Fruit fly (Drosophila melanogaster): Measurements from ENCODE around the gene RFeSP.

Gene RFeSP

dm6 chr2L:1611122-1611521 is 2.8 kb downstream of the RFeSP start, which contains the start of the genes Rab3GAP1 and CG14352 (continued):
- peak; percentile 73 for TF ChIP-seq CG4328 (GFP tag; optimal IDR thresholded peaks at IDR 0.05)
- TF ChIP-seq Meics (GFP tag; optimal IDR thresholded peaks at IDR 0.05): peak; percentile 80
- TF ChIP-seq lola (GFP tag; optimal IDR thresholded peaks at IDR 0.05): peak in 1 of 3 experiments; percentile 85
- TF ChIP-seq CG1602 (GFP tag; optimal IDR thresholded peaks at IDR 0.05): peak; percentile 82
- TF ChIP-seq CG14441 (GFP tag; IDR thresholded peaks at IDR 0.05): peak; percentile 82
- TF ChIP-seq CG7556 (GFP tag; optimal IDR thresholded peaks at IDR 0.05): peak; percentile 80
- peak; percentile 77 for TF ChIP-seq danr (GFP tag; IDR thresholded peaks at IDR 0.05)
- TF ChIP-seq br (optimal IDR thresholded peaks at IDR 0.05): no peak
- TF ChIP-seq ems (GFP tag; optimal IDR thresholded peaks at IDR 0.05): peak; percentile 87
- 0 out of 3 replicates have a peak, but pooled peaks have one; percentile 52 for TF ChIP-seq CG6175 (GFP tag; IDR thresholded peaks at IDR 0.05)
- TF ChIP-seq Xrp1 (GFP tag; IDR thresholded peaks at IDR 0.05): peak; percentile 84
- TF ChIP-seq hbn (GFP tag; IDR thresholded peaks at IDR 0.05; ENCODE audit: partially characterized antibody): no peak; the same call in 1 of the 2 replicates
- peak; percentile 81 for TF ChIP-seq CG4854 (GFP tag; optimal IDR thresholded peaks at IDR 0.05)
- peak; percentile 63 for TF ChIP-seq CG31224 (GFP tag; IDR thresholded peaks at IDR 0.05)
- TF ChIP-seq BtbVII (GFP tag; optimal IDR thresholded peaks at IDR 0.05): peak; percentile 14
- peak; percentile 86 for TF ChIP-seq CG16815 (GFP tag; optimal IDR thresholded peaks at IDR 0.05)
- TF ChIP-seq Usf (GFP tag; optimal IDR thresholded peaks at IDR 0.05): peak; percentile 64
- TF ChIP-seq CG11456 (GFP tag; IDR thresholded peaks at IDR 0.05): peak; percentile 85
- TF ChIP-seq Dad (GFP tag; optimal IDR thresholded peaks at IDR 0.05): peak; percentile 50
- TF ChIP-seq CG17328 (GFP tag; IDR thresholded peaks at IDR 0.05): peak; percentile 83
- TF ChIP-seq Jarid2 (GFP tag; optimal IDR thresholded peaks at IDR 0.05): peak; percentile 5
- no peak for TF ChIP-seq nau (GFP tag; optimal IDR thresholded peaks at IDR 0.05)
- peak; percentile 71; the same call in 2 of the 3 replicates for TF ChIP-seq croc (GFP tag; conservative IDR thresholded peaks at IDR 0.05)
- TF ChIP-seq lmd (GFP tag; IDR thresholded peaks at IDR 0.05): peak; percentile 87
- TF ChIP-seq CG8478 (optimal IDR thresholded peaks at IDR 0.05): no peak
- TF ChIP-seq ro (GFP tag; IDR thresholded peaks at IDR 0.05): no peak
- TF ChIP-seq dati (GFP tag; IDR thresholded peaks at IDR 0.05): 0 out of 2 replicates have a peak, but pooled peaks have one; percentile 39
- peak; percentile 84 for TF ChIP-seq shn (GFP tag; optimal IDR thresholded peaks at IDR 0.05)
- TF ChIP-seq CG13424 (tag; optimal IDR thresholded peaks at IDR 0.05): peak; percentile 90
- TF ChIP-seq insv (GFP tag; optimal IDR thresholded peaks at IDR 0.05): peak in 1 of 2 experiments; percentile 46
- peak; percentile 83 to 90 for TF ChIP-seq Hr51 (GFP tag; optimal IDR thresholded peaks at IDR 0.05)
- peak; percentile 85 for TF ChIP-seq Gug (GFP tag; IDR thresholded peaks at IDR 0.05)
- TF ChIP-seq gcm2 (GFP tag; optimal IDR thresholded peaks at IDR 0.05): peak; percentile 26
- TF ChIP-seq sens (GFP tag): peak; percentile 93
- TF ChIP-seq CG18599 (GFP tag; optimal IDR thresholded peaks at IDR 0.05): peak; percentile 82
- no peak for TF ChIP-seq CG31365 (tag; optimal IDR thresholded peaks at IDR 0.05)
- peak; percentile 53 for TF ChIP-seq YL-1 (GFP tag; optimal IDR thresholded peaks at IDR 0.05)
- peak; percentile 87 for TF ChIP-seq cato (GFP tag; optimal IDR thresholded peaks at IDR 0.05; ENCODE audit: borderline replicate concordance)
- peak; percentile 45 for TF ChIP-seq oc (tag; optimal IDR thresholded peaks at IDR 0.05)
- TF ChIP-seq CG8388 (GFP tag; optimal IDR thresholded peaks at IDR 0.05): peak; percentile 76
- TF ChIP-seq CG11093 (GFP tag; IDR thresholded peaks at IDR 0.05): peak; percentile 47; the same call in 1 of the 3 replicates
- TF ChIP-seq wor (GFP tag; IDR thresholded peaks at IDR 0.05): peak; percentile 65
- peak; percentile 69 for TF ChIP-seq CG9437 (GFP tag; optimal IDR thresholded peaks at IDR 0.05)
- peak; percentile 83 for TF ChIP-seq CG13624 (GFP tag; optimal IDR thresholded peaks at IDR 0.05)
- peak; percentile 69 for TF ChIP-seq Dek (tag; optimal IDR thresholded peaks at IDR 0.05)
- no peak for TF ChIP-seq CG2129 (GFP tag; IDR thresholded peaks at IDR 0.05; ENCODE audit: partially characterized antibody)
- TF ChIP-seq Antp (GFP tag; optimal IDR thresholded peaks at IDR 0.05): peak; percentile 77
- TF ChIP-seq Bdp1 (GFP tag; optimal IDR thresholded peaks at IDR 0.05): peak; percentile 79
- TF ChIP-seq CG10147 (GFP tag; optimal IDR thresholded peaks at IDR 0.05): peak; percentile 71
- TF ChIP-seq CG11696 (GFP tag; IDR thresholded peaks at IDR 0.05): 0 out of 2 replicates have a peak, but pooled peaks have one; percentile 18
- TF ChIP-seq CG3726 (GFP tag; IDR thresholded peaks at IDR 0.05): peak; percentile 61; the same call in 1 of the 3 replicates

Data from whole organism, embryonic.